Fruit fly (Drosophila melanogaster) Kc167 (cell line): ENCODE measurements around the gene CG43163.

Source experiments
- Myc ChIP-seq: fragments of >200 bp; optimal IDR thresholded peaks from 2 replicates; lab custom pipeline; 2017; ENCODE audit warnings: missing external identifiers
- Sin3A ChIP-seq: fragments of >200 bp; optimal IDR thresholded peaks from 2 replicates; lab custom pipeline; 2018; ENCODE audit warnings: missing external identifiers
- h ChIP-seq: fragments of >200 bp; optimal IDR thresholded peaks from 3 replicates; lab custom pipeline; 2018; ENCODE audit warnings: missing external identifiers
- psq ChIP-seq: fragments of >200 bp; optimal IDR thresholded peaks from 2 replicates; lab custom pipeline; 2017; ENCODE audit warnings: missing external identifiers
- ttk ChIP-seq: sonication (Bioruptor generic); optimal IDR thresholded peaks from 2 replicates; lab custom pipeline; 2017; ENCODE audit warnings: missing external identifiers

- no peak for TF ChIP-seq ttk (lab: Kevin White, UChicago)
- no peak for TF ChIP-seq psq (lab: Kevin White, UChicago)
- no peak for TF ChIP-seq Myc (lab: Kevin White, UChicago)
- TF ChIP-seq h (lab: Kevin White, UChicago) = no peak
- TF ChIP-seq Sin3A = no peak
These were observed 54.9 kb downstream of the CG43163 start for dm6 chr3L:8451966-8452620.
